Fruit fly (Drosophila melanogaster) whole organism, embryonic: ENCODE data around the gene Fst.

Source experiments
- Adf1 ChIP-seq: fragments of 200-800 bp; sonication (Bioruptor generic); IDR thresholded peaks from 2 replicates; pipeline ENCODE4 v1.3.6; 2022; ENCODE audit warnings: missing biosample characterization, missing genetic modification characterization
- Atf3 ChIP-seq: fragments of 200-800 bp; sonication (Bioruptor generic); optimal IDR thresholded peaks from 3 replicates; lab custom pipeline; 2016; ENCODE audit warnings: missing biosample characterization, missing genetic modification characterization
- Bteb2 ChIP-seq: fragments of 200-800 bp; sonication (Bioruptor generic); optimal IDR thresholded peaks from 2 replicates; lab custom pipeline; 2016; ENCODE audit warnings: missing biosample characterization, missing genetic modification characterization
- CG11093 ChIP-seq: fragments of 200-800 bp; sonication (Bioruptor generic); IDR thresholded peaks from 3 replicates; pipeline ENCODE4 v1.3.6; 2022; ENCODE audit warnings: missing biosample characterization, missing genetic modification characterization
- CG11247 ChIP-seq: fragments of 200-800 bp; sonication (Bioruptor generic); IDR thresholded peaks from 2 replicates; pipeline ENCODE4 v1.3.6; 2022; ENCODE audit warnings: missing biosample characterization, missing genetic modification characterization
- CG15269 ChIP-seq: fragments of 200-800 bp; sonication (Bioruptor generic); optimal IDR thresholded peaks from 2 replicates; lab custom pipeline; 2018; ENCODE audit warnings: missing biosample characterization, mild to moderate bottlenecking, missing genetic modification characterization, moderate library complexity
- CG15601 ChIP-seq: fragments of 200-800 bp; sonication (Bioruptor generic); optimal IDR thresholded peaks from 3 replicates; lab custom pipeline; 2019; ENCODE audit warnings: missing biosample characterization, mild to moderate bottlenecking, missing genetic modification characterization, moderate library complexity
- CG16813 ChIP-seq: fragments of 200-800 bp; sonication (Bioruptor generic); IDR thresholded peaks from 3 replicates; pipeline ENCODE4 v1.3.6; 2022; ENCODE audit warnings: missing biosample characterization, missing genetic modification characterization; ENCODE audit not compliant: partially characterized antibody
- CG16815 ChIP-seq: fragments of 200-800 bp; sonication (Bioruptor generic); optimal IDR thresholded peaks from 3 replicates; lab custom pipeline; 2017; ENCODE audit warnings: missing biosample characterization, mild to moderate bottlenecking, missing genetic modification characterization
- CG17328 ChIP-seq: fragments of 200-800 bp; sonication (Bioruptor generic); IDR thresholded peaks from 2 replicates; pipeline ENCODE4 v1.3.6; 2022; ENCODE audit warnings: missing biosample characterization, missing genetic modification characterization
- CG17385 ChIP-seq: fragments of 200-800 bp; sonication (Bioruptor generic); optimal IDR thresholded peaks from 3 replicates; lab custom pipeline; 2018; ENCODE audit warnings: missing biosample characterization, mild to moderate bottlenecking, missing genetic modification characterization
- CG17568 ChIP-seq: fragments of 200-800 bp; sonication (Bioruptor generic); optimal IDR thresholded peaks from 2 replicates; lab custom pipeline; 2018; ENCODE audit warnings: missing biosample characterization, mild to moderate bottlenecking, missing genetic modification characterization, moderate library complexity
- CG18599 ChIP-seq: fragments of 200-800 bp; sonication (Bioruptor generic); optimal IDR thresholded peaks from 3 replicates; lab custom pipeline; 2017; ENCODE audit warnings: missing biosample characterization, missing genetic modification characterization, mild to moderate bottlenecking, moderate library complexity, missing genetic modification reagents
- CG33213 ChIP-seq: fragments of 200-800 bp; sonication (Bioruptor generic); optimal IDR thresholded peaks from 3 replicates; lab custom pipeline; 2016; ENCODE audit warnings: missing biosample characterization, missing genetic modification characterization
- CG3726 ChIP-seq: fragments of 200-800 bp; sonication (Bioruptor generic); IDR thresholded peaks from 3 replicates; pipeline ENCODE4, ENCODE4 v1.3.6; 2022; ENCODE audit warnings: missing biosample characterization, missing genetic modification characterization
- CG3847 ChIP-seq: fragments of 200-800 bp; sonication (Bioruptor generic); IDR thresholded peaks from 2 replicates; pipeline ENCODE4 v1.3.6; 2022; ENCODE audit warnings: missing biosample characterization, missing genetic modification characterization
- CG6254 ChIP-seq: fragments of 200-800 bp; sonication (Bioruptor generic); optimal IDR thresholded peaks from 3 replicates; lab custom pipeline; 2017; ENCODE audit warnings: mild to moderate bottlenecking, missing biosample characterization, missing genetic modification reagents, missing genetic modification characterization
- CG7786 ChIP-seq: fragments of 200-800 bp; sonication (Bioruptor generic); optimal IDR thresholded peaks from 2 replicates; lab custom pipeline; 2016; ENCODE audit warnings: missing biosample characterization, missing genetic modification characterization
- CG9817 ChIP-seq: fragments of 200-800 bp; sonication (Bioruptor generic); optimal IDR thresholded peaks from 2 replicates; lab custom pipeline; 2018; ENCODE audit warnings: missing biosample characterization, mild to moderate bottlenecking, missing genetic modification characterization, moderate library complexity
- D19B ChIP-seq: fragments of 200-800 bp; sonication (Bioruptor generic); optimal IDR thresholded peaks from 2 replicates; lab custom pipeline; 2017; ENCODE audit warnings: missing biosample characterization, mild to moderate bottlenecking, missing genetic modification characterization
- Dad ChIP-seq: fragments of 200-800 bp; sonication (Bioruptor generic); optimal IDR thresholded peaks from 3 replicates; lab custom pipeline; 2016; ENCODE audit warnings: missing biosample characterization, missing genetic modification characterization
- Dek ChIP-seq: fragments of 200-800 bp; sonication (Bioruptor generic); optimal IDR thresholded peaks from 3 replicates; lab custom pipeline; 2019; ENCODE audit warnings: missing biosample characterization, mild to moderate bottlenecking, missing genetic modification characterization, moderate library complexity
- H15 ChIP-seq: fragments of 200-800 bp; sonication (Bioruptor generic); IDR thresholded peaks from 3 replicates; pipeline ENCODE4 v1.3.6; 2022; ENCODE audit warnings: missing biosample characterization, missing genetic modification characterization
- HLH4C ChIP-seq: fragments of 200-800 bp; sonication (Bioruptor generic); IDR thresholded peaks from 3 replicates; pipeline ENCODE4 v1.3.6; 2022; ENCODE audit warnings: missing biosample characterization, missing genetic modification characterization; ENCODE audit not compliant: partially characterized antibody
- HLH54F ChIP-seq: fragments of 200-800 bp; sonication (Bioruptor generic); optimal IDR thresholded peaks from 3 replicates; lab custom pipeline; 2016; ENCODE audit warnings: missing biosample characterization, missing genetic modification characterization
- Hr3 ChIP-seq: fragments of 200-800 bp; sonication (Bioruptor generic); optimal IDR thresholded peaks from 3 replicates; lab custom pipeline; 2016; ENCODE audit warnings: missing biosample characterization, missing genetic modification characterization
- Ravus ChIP-seq: fragments of 200-800 bp; sonication (Bioruptor generic); IDR thresholded peaks from 2 replicates; pipeline ENCODE4 v1.3.6; 2022; ENCODE audit warnings: missing biosample characterization, missing genetic modification characterization
- Sry-β ChIP-seq: fragments of 200-800 bp; sonication (Bioruptor generic); optimal IDR thresholded peaks from 2 replicates; lab custom pipeline; 2018; ENCODE audit warnings: missing biosample characterization, mild to moderate bottlenecking, missing genetic modification characterization, moderate library complexity
- Tbp ChIP-seq: fragments of >200 bp; optimal IDR thresholded peaks from 2 replicates; lab custom pipeline; 2018; ENCODE audit warnings: missing biosample characterization, missing genetic modification characterization
- abd-A ChIP-seq: fragments of 200-800 bp; sonication (Bioruptor generic); optimal IDR thresholded peaks from 3 replicates; lab custom pipeline; 2019; ENCODE audit warnings: missing biosample characterization, mild to moderate bottlenecking, missing genetic modification characterization, moderate library complexity
- cato ChIP-seq: fragments of 200-800 bp; sonication (Bioruptor generic); optimal IDR thresholded peaks from 2 replicates; lab custom pipeline; 2016; ENCODE audit warnings: missing biosample characterization, missing genetic modification characterization, borderline replicate concordance
- ci ChIP-seq: fragments of 200-800 bp; sonication (Bioruptor generic); IDR thresholded peaks from 3 replicates; pipeline ENCODE4 v1.3.6; 2022; ENCODE audit warnings: missing biosample characterization, missing genetic modification characterization
- da ChIP-seq: fragments of 200-800 bp; sonication (Bioruptor generic); optimal IDR thresholded peaks from 2 replicates; lab custom pipeline; 2016; ENCODE audit warnings: missing biosample characterization, missing genetic modification characterization
- dysf ChIP-seq: fragments of 200-800 bp; sonication (Bioruptor generic); IDR thresholded peaks from 3 replicates; pipeline ENCODE4 v1.3.6; 2022; ENCODE audit warnings: missing biosample characterization, missing genetic modification characterization
- gsb-n ChIP-seq: fragments of 200-800 bp; sonication (Bioruptor generic); optimal IDR thresholded peaks from 3 replicates; lab custom pipeline; 2018; ENCODE audit warnings: missing biosample characterization, mild to moderate bottlenecking, missing genetic modification characterization
- jing ChIP-seq: fragments of 200-800 bp; sonication (Bioruptor generic); optimal IDR thresholded peaks from 2 replicates; lab custom pipeline; 2018; ENCODE audit warnings: missing biosample characterization, mild to moderate bottlenecking, missing genetic modification characterization
- knrl ChIP-seq: fragments of 200-800 bp; sonication (Bioruptor generic); IDR thresholded peaks from 3 replicates; pipeline ENCODE4 v1.3.6; 2022; ENCODE audit warnings: missing biosample characterization, missing genetic modification characterization; ENCODE audit not compliant: partially characterized antibody
- lab ChIP-seq: fragments of 200-800 bp; sonication (Bioruptor generic); optimal IDR thresholded peaks from 3 replicates; lab custom pipeline; 2017; ENCODE audit warnings: missing biosample characterization, missing genetic modification characterization, mild to moderate bottlenecking, moderate library complexity, missing genetic modification reagents
- nerfin-1 ChIP-seq: fragments of 200-800 bp; sonication (Bioruptor generic); optimal IDR thresholded peaks from 3 replicates; lab custom pipeline; 2019; ENCODE audit warnings: missing biosample characterization, mild to moderate bottlenecking, missing genetic modification characterization, moderate library complexity
- nmo ChIP-seq: fragments of 200-800 bp; sonication (Bioruptor generic); optimal IDR thresholded peaks from 2 replicates; lab custom pipeline; 2018; ENCODE audit warnings: missing biosample characterization, mild to moderate bottlenecking, missing genetic modification characterization, moderate library complexity
- p53 ChIP-seq: fragments of 200-800 bp; sonication (Bioruptor generic); optimal IDR thresholded peaks from 2 replicates; lab custom pipeline; 2016; ENCODE audit warnings: missing biosample characterization, missing genetic modification characterization
- pfk ChIP-seq: fragments of 200-800 bp; sonication (Bioruptor generic); optimal IDR thresholded peaks from 2 replicates; lab custom pipeline; 2018; ENCODE audit warnings: missing biosample characterization, mild to moderate bottlenecking, missing genetic modification characterization, moderate library complexity
- rib ChIP-seq: fragments of 200-800 bp; sonication (Bioruptor generic); IDR thresholded peaks from 2 replicates; pipeline ENCODE4 v1.3.6; 2022; ENCODE audit warnings: missing biosample characterization, missing genetic modification characterization
- sc ChIP-seq, 3 experiments: fragments of >200 bp in 2 of 3; fragments of 200-800 bp in 1 of 3; sonication (Bioruptor generic) in 1 of 3; optimal IDR thresholded peaks; 2 replicates in 2 of 3; 3 replicates in 1 of 3; lab custom pipeline; 2017; ENCODE audit warnings: mild to moderate bottlenecking in 1 of 3, missing biosample characterization in 1 of 3, missing genetic modification characterization in 1 of 3, missing genetic modification reagents in 1 of 3
- schlank ChIP-seq: fragments of 200-800 bp; sonication (Bioruptor generic); optimal IDR thresholded peaks from 2 replicates; lab custom pipeline; 2018; ENCODE audit warnings: missing biosample characterization, mild to moderate bottlenecking, missing genetic modification characterization
- sisA ChIP-seq: fragments of 200-800 bp; sonication (Bioruptor generic); IDR thresholded peaks from 2 replicates; pipeline ENCODE4 v1.3.6; 2022; ENCODE audit warnings: missing biosample characterization, missing genetic modification characterization
- slou ChIP-seq: fragments of 200-800 bp; sonication (Bioruptor generic); optimal IDR thresholded peaks from 3 replicates; lab custom pipeline; 2016; ENCODE audit warnings: missing biosample characterization, missing genetic modification characterization
- tio ChIP-seq: fragments of 200-800 bp; sonication (Bioruptor generic); optimal IDR thresholded peaks from 2 replicates; lab custom pipeline; 2017; ENCODE audit warnings: missing biosample characterization, missing genetic modification characterization, inconsistent platforms
- ttk ChIP-seq: fragments of 200-800 bp; sonication (Bioruptor generic); IDR thresholded peaks from 2 replicates; pipeline ENCODE4 v2.1.2; 2022; ENCODE audit warnings: missing biosample characterization, missing genetic modification characterization
- zen ChIP-seq: fragments of 200-800 bp; sonication (Bioruptor generic); optimal IDR thresholded peaks from 3 replicates; lab custom pipeline; 2018; ENCODE audit warnings: missing biosample characterization, mild to moderate bottlenecking, missing genetic modification characterization, moderate library complexity
- zfh2 ChIP-seq: fragments of 200-800 bp; sonication (Bioruptor generic); optimal IDR thresholded peaks from 2 replicates; lab custom pipeline; 2016; ENCODE audit warnings: missing biosample characterization, missing genetic modification characterization

Gene Fst

dm6 chr3R:9637361-9637760, 8.6 kb downstream of the Fst start, which contains the start of gene Scm (continued):
- TF ChIP-seq CG9817 (tag; lab: Kevin White, UChicago) (no peak), pfk (no peak), Tbp (GFP tag; lab: Kevin White, UChicago) (no peak), zfh2 (GFP tag; lab: Kevin White, UChicago) (no peak), schlank (tag; lab: Kevin White, UChicago) (no peak), knrl (peak; percentile 88), sisA (GFP tag; lab: Robert Waterston, UW) (no peak), H15 (no peak), abd-A (tag; lab: Kevin White, UChicago) (no peak), Sry-β (GFP tag; lab: Kevin White, UChicago) (no peak), Adf1 (GFP tag; lab: Robert Waterston, UW) (no peak), CG16813 (peak; percentile 91), ttk (GFP tag; lab: Robert Waterston, UW) (no peak), p53 (GFP tag; lab: Kevin White, UChicago) (no peak), Hr3 (GFP tag; lab: Kevin White, UChicago) (no peak), Dad (GFP tag; lab: Kevin White, UChicago) (no peak), CG15269 (tag; lab: Kevin White, UChicago) (no peak), da (GFP tag; lab: Kevin White, UChicago) (no peak), slou (GFP tag; lab: Kevin White, UChicago) (no peak), Atf3 (GFP tag; lab: Kevin White, UChicago) (no peak), Dek (tag; lab: Kevin White, UChicago) (no peak), CG16815 (GFP tag; lab: Kevin White, UChicago) (no peak), ci (GFP tag; lab: Robert Waterston, UW) (no peak), cato (GFP tag; lab: Kevin White, UChicago) (no peak), Ravus (GFP tag; lab: Robert Waterston, UW) (no peak), dysf (no peak), rib (GFP tag; lab: Robert Waterston, UW) (no peak), CG3847 (no peak), tio (GFP tag; lab: Kevin White, UChicago) (no peak), CG17328 (no peak), HLH4C (GFP tag; lab: Robert Waterston, UW) (peak; percentile 87), CG3726 (GFP tag; lab: Robert Waterston, UW) (no peak), CG17385 (no peak), sc (optimal IDR thresholded peaks at IDR 0.05; lab: Kevin White, UChicago) (no peak), sc (GFP tag; optimal IDR thresholded peaks at IDR 0.05; lab: Kevin White, UChicago) (no peak), HLH54F (GFP tag; lab: Kevin White, UChicago) (no peak), Bteb2 (GFP tag; lab: Kevin White, UChicago) (no peak), CG18599 (GFP tag; lab: Kevin White, UChicago) (no peak), CG17568 (GFP tag; lab: Kevin White, UChicago) (no peak), nmo (peak; percentile 54), lab (GFP tag; lab: Kevin White, UChicago) (no peak), gsb-n (tag; lab: Kevin White, UChicago) (peak; percentile 46), CG33213 (GFP tag; lab: Kevin White, UChicago) (no peak), CG11093 (GFP tag; lab: Robert Waterston, UW) (no peak), CG7786 (GFP tag; lab: Kevin White, UChicago) (no peak), CG15601 (tag; lab: Kevin White, UChicago) (peak; percentile 28), CG11247 (no peak), jing (GFP tag; lab: Kevin White, UChicago) (no peak), D19B (no peak), zen (tag; lab: Kevin White, UChicago) (peak; percentile 56), CG6254 (no peak), nerfin-1 (peak; percentile 53)
